Worm (Caenorhabditis elegans): ENCODE results near the gene F22E5.9.

- TF ChIP-seq him-1 (tag; optimal IDR thresholded peaks at IDR 0.05) (no peak), dao-5 (tag; optimal IDR thresholded peaks at IDR 0.05) (no peak)
Observed at ce11 chrII:2684208-2684607, 46.0 kb downstream of the F22E5.9 start, which contains the start of gene ceh-87.
